Worm (Caenorhabditis elegans) whole organism, L2 larva: ENCODE measurements around the gene T04B2.8.

Experiments used
- nhr-12 ChIP-seq: fragments of 150-350 bp; optimal IDR thresholded peaks from 2 replicates; lab custom pipeline; 2014; ENCODE audit warnings: missing biosample characterization, missing genetic modification characterization
- ztf-11 ChIP-seq: sonication (generic microtip); optimal IDR thresholded peaks from 2 replicates; lab custom pipeline; 2017; ENCODE audit warnings: missing biosample characterization, missing genetic modification characterization

ce11 chrIV:10047108-10047507 lies 3.9 kb downstream of the T04B2.8 start, which contains the start of gene T04B2.3:
- TF ChIP-seq nhr-12 (tag; lab: Kevin White, UChicago) (no peak), ztf-11 (tag; lab: Kevin White, UChicago) (no peak)
